Worm (Caenorhabditis elegans): Measurements from ENCODE around the gene cyc-2.1.
"Not testable (repeated sequence)": the region's sequence is repeated elsewhere in the genome, so short reads cannot be mapped to it uniquely, and the experiment has no call there.

The cyc-2.1 gene

DNA sequence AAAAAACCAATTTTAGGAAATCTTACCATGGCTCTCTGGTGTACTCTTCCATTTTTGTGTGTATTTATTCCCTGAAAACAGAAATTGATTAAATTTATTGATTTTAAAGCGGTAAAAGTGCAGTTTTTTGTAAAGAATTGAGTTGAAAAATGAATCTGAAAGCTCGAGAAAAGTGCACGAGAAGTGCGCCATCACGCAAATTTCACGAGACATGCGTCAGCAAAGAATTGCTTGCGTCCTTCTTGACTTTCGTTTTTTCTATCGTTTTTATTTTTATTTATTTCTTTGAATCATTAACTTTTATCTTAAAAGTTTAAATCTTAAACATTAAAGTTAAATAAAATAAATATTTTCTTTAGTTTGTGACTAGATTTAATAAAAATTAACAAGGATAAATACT is 3.4 kb downstream of the cyc-2.1 start, which contains the start of gene timm-17B.1 (continued):
- TF ChIP-seq egl-43 (GFP tag; IDR thresholded peaks at IDR 0.05) (no peak), fkh-10 (GFP tag; optimal IDR thresholded peaks at IDR 0.05) (no peak), hlh-11 (tag; optimal IDR thresholded peaks at IDR 0.05) (peak; percentile 57), nhr-102 (tag; optimal IDR thresholded peaks at IDR 0.05) (peak; percentile 57), rbr-2 (tag; optimal IDR thresholded peaks at IDR 0.05) (peak; percentile 55), daf-8 (GFP tag; IDR thresholded peaks at IDR 0.05) (no peak), tag-97 (GFP tag; IDR thresholded peaks at IDR 0.05) (no peak), F44E2.7 (GFP tag; IDR thresholded peaks at IDR 0.05) (no peak), dpl-1 (GFP tag; optimal IDR thresholded peaks at IDR 0.05) (peak; percentile 78), nhr-77 (tag; optimal IDR thresholded peaks at IDR 0.05) (peak; percentile 30)

DNA sequence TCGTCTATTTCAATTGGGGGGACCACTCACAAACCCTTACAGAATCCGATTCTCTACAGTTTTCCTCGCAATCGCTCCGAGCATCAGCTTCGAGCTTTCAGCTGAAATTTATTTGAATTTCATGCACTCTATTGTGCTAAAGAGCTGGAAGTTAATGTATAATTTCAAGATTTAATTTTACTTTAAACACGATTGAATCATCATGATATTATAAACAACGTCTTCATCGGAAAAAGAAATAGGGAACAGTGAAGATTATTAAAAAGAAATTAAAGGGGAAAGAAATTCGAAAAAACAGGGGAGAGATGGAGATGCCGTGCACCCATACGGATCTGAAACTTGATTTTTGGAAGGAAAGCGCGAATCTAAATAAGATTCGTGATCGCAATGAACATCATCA is 4.6 kb downstream of the cyc-2.1 start, which contains the start of gene hoe-1:
hoe-1 (minus strand) TSS at position 101 of the 400 bp plus-strand sequence.
- TF ChIP-seq egl-43 (GFP tag; IDR thresholded peaks at IDR 0.05) (0 out of 2 replicates have a peak, but pooled peaks have one; percentile 24), lin-38 (GFP tag; IDR thresholded peaks at IDR 0.05) (peak; percentile 43; the same call in 1 of the 2 replicates), F49E8.2 (tag; optimal IDR thresholded peaks at IDR 0.05; ENCODE audit: borderline replicate concordance) (no peak)

DNA sequence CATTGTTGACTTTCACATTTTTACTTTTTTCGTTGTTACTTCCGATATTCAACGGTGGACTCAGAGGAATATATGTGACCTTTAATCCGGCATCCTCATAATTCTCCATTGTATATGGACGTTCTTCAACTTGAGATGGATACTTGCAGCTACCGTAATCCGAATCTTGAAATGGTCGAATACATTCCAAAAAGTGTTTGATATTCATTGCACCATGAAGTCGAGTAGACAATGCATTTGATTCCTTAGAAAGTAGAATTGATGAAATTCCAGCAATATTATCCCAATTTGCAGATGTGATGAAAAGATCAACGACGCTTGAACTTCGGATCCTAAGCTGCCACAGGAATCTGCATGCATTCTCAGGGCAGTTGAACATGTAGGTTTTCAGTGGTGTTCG is 6.3 kb downstream of the cyc-2.1 start:
- no peak for TF ChIP-seq fos-1 (tag; optimal IDR thresholded peaks at IDR 0.05)
- TF ChIP-seq lin-13 (GFP tag; optimal IDR thresholded peaks at IDR 0.05): no peak
- no peak for TF ChIP-seq snpc-4 (tag; optimal IDR thresholded peaks at IDR 0.05)
- no peak for TF ChIP-seq daf-8 (GFP tag; IDR thresholded peaks at IDR 0.05)
- TF ChIP-seq zip-2 (tag; optimal IDR thresholded peaks at IDR 0.05): no peak
- no peak for TF ChIP-seq ztf-7 (tag; optimal IDR thresholded peaks at IDR 0.05)
- no peak for TF ChIP-seq tag-97 (GFP tag; IDR thresholded peaks at IDR 0.05)
- no peak for TF ChIP-seq unc-62 (GFP tag; optimal IDR thresholded peaks at IDR 0.05 in 1 of 2)
- TF ChIP-seq unc-62 (tag; optimal IDR thresholded peaks at IDR 0.05): no peak
- TF ChIP-seq lin-15B (tag; optimal IDR thresholded peaks at IDR 0.05): no peak

DNA sequence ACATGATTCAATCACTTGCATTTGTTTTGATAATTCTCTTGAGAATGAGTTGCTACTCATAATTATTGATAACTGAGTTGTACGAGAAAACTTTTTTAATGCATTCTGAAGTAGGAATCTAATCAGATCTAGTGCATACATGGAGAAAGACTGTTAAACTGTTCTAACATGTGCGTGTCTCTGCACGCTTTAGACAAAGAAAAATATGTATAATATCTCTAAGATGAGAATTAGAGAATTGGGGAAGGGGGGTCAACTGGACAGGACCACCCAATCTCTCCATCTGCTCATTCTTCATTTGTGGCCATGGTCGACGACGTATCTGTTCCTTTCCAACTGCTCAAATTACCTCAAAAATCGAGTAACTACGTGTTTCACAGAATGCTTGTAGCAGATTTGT is 11.6 kb downstream of the cyc-2.1 start, which contains the start of gene fbxb-78:
fbxb-78 (plus strand) TSS at position 301 of the 400 bp plus-strand sequence.
- TF ChIP-seq mdt-29 (GFP tag; IDR thresholded peaks at IDR 0.05) (no peak), snpc-4 (tag; optimal IDR thresholded peaks at IDR 0.05) (no peak), daf-16 (GFP tag; optimal IDR thresholded peaks at IDR 0.05) (no peak), daf-16 (tag; optimal IDR thresholded peaks at IDR 0.05) (no peak), hlh-11 (tag; optimal IDR thresholded peaks at IDR 0.05) (no peak), mxl-2 (GFP tag; conservative IDR thresholded peaks at IDR 0.05) (no peak), lin-1 (GFP tag; IDR thresholded peaks at IDR 0.05) (no peak), F26F4.8 (GFP tag; conservative IDR thresholded peaks at IDR 0.05) (no peak), pha-4 (GFP tag; IDR thresholded peaks at IDR 0.05) (no peak), pha-4 (tag; optimal IDR thresholded peaks at IDR 0.05) (no peak), snpc-1.2 (GFP tag; IDR thresholded peaks at IDR 0.05) (no peak), daf-8 (GFP tag; IDR thresholded peaks at IDR 0.05) (no peak), nhr-28 (tag; optimal IDR thresholded peaks at IDR 0.05) (no peak), dve-1 (tag; optimal IDR thresholded peaks at IDR 0.05; ENCODE audit: insufficient read depth) (no peak), nhr-48 (tag; optimal IDR thresholded peaks at IDR 0.05) (no peak), T20F7.1 (GFP tag; optimal IDR thresholded peaks at IDR 0.05) (no peak), fkh-10 (GFP tag; optimal IDR thresholded peaks at IDR 0.05) (no peak)

DNA sequence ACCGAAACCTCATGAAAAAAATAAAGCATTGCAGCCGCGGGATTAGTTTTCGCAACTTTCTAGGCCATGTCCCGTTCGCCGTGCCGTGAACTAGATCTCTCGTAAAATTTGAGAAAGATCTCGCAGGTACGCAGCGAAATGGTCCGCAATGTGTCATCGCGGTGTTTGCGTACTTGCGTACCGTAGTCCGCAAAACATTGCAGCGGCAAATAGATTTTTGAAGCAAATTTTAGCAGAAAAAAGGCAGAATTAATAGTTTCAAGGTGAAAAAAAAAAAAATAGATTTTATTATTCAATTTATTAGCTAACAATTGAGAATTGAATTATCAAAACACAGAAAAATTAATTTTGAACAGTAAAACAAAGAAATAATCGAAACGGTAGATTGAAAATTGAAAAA is 20.9 kb downstream of the cyc-2.1 start:
- TF ChIP-seq ZK337.2 (GFP tag; IDR thresholded peaks at IDR 0.05): peak; percentile 100
- TF ChIP-seq lir-3 (tag; optimal IDR thresholded peaks at IDR 0.05): peak; percentile 60
- peak; percentile 31 for TF ChIP-seq Y5F2A.4 (GFP tag; optimal IDR thresholded peaks at IDR 0.05)
- TF ChIP-seq nhr-42 (GFP tag; IDR thresholded peaks at IDR 0.05): peak; percentile 100
- TF ChIP-seq madf-5 (GFP tag; IDR thresholded peaks at IDR 0.05): peak; percentile 93 to 100
- TF ChIP-seq saeg-2 (GFP tag; IDR thresholded peaks at IDR 0.05): peak; percentile 98
- peak; percentile 100 for TF ChIP-seq vab-7 (GFP tag; IDR thresholded peaks at IDR 0.05)
- TF ChIP-seq dmd-8 (GFP tag; IDR thresholded peaks at IDR 0.05): peak; percentile 82; the same call in 1 of the 2 replicates
- TF ChIP-seq zfp-3 (GFP tag; conservative IDR thresholded peaks at IDR 0.05): peak; percentile 100
- peak; percentile 100 for TF ChIP-seq lin-29 (GFP tag; IDR thresholded peaks at IDR 0.05)
- TF ChIP-seq daf-16 (GFP tag; optimal IDR thresholded peaks at IDR 0.05): peak; percentile 31 to 83
- not testable (repeated sequence) for TF ChIP-seq daf-16 (tag; optimal IDR thresholded peaks at IDR 0.05)
- peak; percentile 99 for TF ChIP-seq egl-43 (GFP tag; IDR thresholded peaks at IDR 0.05)
- peak in 1 of 2 experiments; percentile 71 for TF ChIP-seq ZK546.5 (tag; optimal IDR thresholded peaks at IDR 0.05)
- TF ChIP-seq duxl-1 (tag; optimal IDR thresholded peaks at IDR 0.05; ENCODE audit: poor library complexity): peak; percentile 70
- TF ChIP-seq php-3 (GFP tag; IDR thresholded peaks at IDR 0.05): peak; percentile 100

Data from whole organism, L4 larva.